Fruit fly (Drosophila melanogaster): ENCODE results near the gene Vha100-5.

DNA sequence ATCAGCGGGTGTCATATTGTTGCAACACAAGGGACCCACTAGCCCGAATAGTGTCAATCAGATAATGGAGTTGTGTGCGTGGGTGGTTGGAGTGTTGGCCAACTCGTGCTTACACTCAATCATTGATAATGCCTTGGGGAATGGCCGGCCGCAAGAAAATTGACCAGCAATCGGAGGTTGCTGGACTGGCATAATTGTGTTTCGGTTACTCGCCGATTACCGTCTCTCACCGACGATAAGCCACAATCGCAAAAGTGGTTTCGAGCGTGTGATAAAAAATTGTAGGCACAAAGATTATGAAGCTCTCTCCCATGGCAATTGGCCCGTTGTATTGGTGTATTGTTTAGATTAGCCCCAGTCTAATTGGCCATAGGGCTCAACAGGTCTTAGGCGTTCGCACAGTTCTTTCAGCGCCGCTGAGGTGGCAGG is at the start of gene Vha100-5:
- TF ChIP-seq Myc (optimal IDR thresholded peaks at IDR 0.05) (no peak), psq (optimal IDR thresholded peaks at IDR 0.05) (no peak), insv (optimal IDR thresholded peaks at IDR 0.05) (no peak), Sin3A (optimal IDR thresholded peaks at IDR 0.05) (no peak), ttk (optimal IDR thresholded peaks at IDR 0.05) (no peak), h (optimal IDR thresholded peaks at IDR 0.05) (no peak)

Data from Kc167 (cell line).